Worm (Caenorhabditis elegans) whole organism, L4/young adult: Measurements from ENCODE around the gene C37C3.9.

Source experiments
- dao-5 ChIP-seq: sonication (generic microtip); optimal IDR thresholded peaks from 2 replicates; lab custom pipeline; 2016; ENCODE audit warnings: missing genotype, missing genetic modification characterization, moderate library complexity, missing compliant biosample characterization
- him-1 ChIP-seq: sonication (generic microtip); optimal IDR thresholded peaks from 2 replicates; lab custom pipeline; 2016; ENCODE audit warnings: missing genotype, missing genetic modification reagents, missing genetic modification characterization, missing compliant biosample characterization

ce11 chrV:7822655-7823054 is 31.8 kb downstream of the C37C3.9 start:
- TF ChIP-seq dao-5 (tag; lab: Kevin White, UChicago), result no peak
- no peak for TF ChIP-seq him-1 (tag; lab: Kevin White, UChicago)
